Worm (Caenorhabditis elegans): ENCODE results near the gene nca-2.

The nca-2 gene

DNA sequence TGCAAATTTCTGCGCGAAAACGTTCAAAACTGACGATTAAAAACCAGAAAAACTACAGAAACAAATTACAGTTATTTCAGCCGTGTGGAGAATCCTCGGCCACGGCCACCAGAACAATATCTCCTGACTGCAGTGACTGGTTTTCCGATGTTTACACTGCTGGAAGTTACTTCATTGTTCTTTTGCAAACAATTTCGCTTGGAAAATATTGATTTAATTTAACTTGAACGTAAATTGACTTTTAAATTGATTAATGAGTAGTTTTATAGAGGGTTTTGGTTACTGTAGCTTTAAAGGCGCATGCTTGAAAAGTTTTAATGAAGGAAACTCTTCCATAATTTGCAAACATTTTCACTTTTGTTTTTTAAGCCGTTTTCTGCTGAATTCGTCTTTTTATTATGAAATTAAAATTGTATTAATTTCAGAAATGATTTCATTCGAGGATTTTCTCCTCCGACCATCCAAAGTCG, 33.6 kb downstream of the nca-2 start, which contains the start of gene smcr-8:
Gene smcr-8 (plus strand): TSS at position 420 of the 470 bp plus-strand sequence.
- peak; percentile 69 for TF ChIP-seq madf-8 (GFP tag; conservative IDR thresholded peaks at IDR 0.05)
- TF ChIP-seq F33H1.4 (GFP tag; IDR thresholded peaks at IDR 0.05) = peak; percentile 55
- TF ChIP-seq attf-3 (GFP tag; conservative IDR thresholded peaks at IDR 0.05) = peak; percentile 56; the same call in 1 of the 2 replicates
- TF ChIP-seq ztf-28 (GFP tag; IDR thresholded peaks at IDR 0.05) = 0 out of 2 replicates have a peak, but pooled peaks have one; percentile 75
- TF ChIP-seq dox-1 (GFP tag; IDR thresholded peaks at IDR 0.05) = peak; percentile 86
- peak; percentile 78 for TF ChIP-seq unc-130 (GFP tag; optimal IDR thresholded peaks at IDR 0.05)
- peak; percentile 54; the same call in 1 of the 2 replicates for TF ChIP-seq ceh-91 (GFP tag; IDR thresholded peaks at IDR 0.05)
- 0 out of 2 replicates have a peak, but pooled peaks have one; percentile 14 for TF ChIP-seq B0019.2 (GFP tag; conservative IDR thresholded peaks at IDR 0.05)
- no peak for TF ChIP-seq lin-40 (tag; optimal IDR thresholded peaks at IDR 0.05)
- TF ChIP-seq F52B5.7 (tag; optimal IDR thresholded peaks at IDR 0.05) = no peak
- peak; percentile 70 for TF ChIP-seq bed-2 (GFP tag; IDR thresholded peaks at IDR 0.05)
- peak; percentile 96 for TF ChIP-seq lsl-1 (GFP tag; optimal IDR thresholded peaks at IDR 0.05)
- 0 out of 2 replicates have a peak, but pooled peaks have one; percentile 40 for TF ChIP-seq Y79H2A.3 (GFP tag; conservative IDR thresholded peaks at IDR 0.05)
- TF ChIP-seq athp-1 (tag; optimal IDR thresholded peaks at IDR 0.05) = peak; percentile 81
- TF ChIP-seq ztf-18 (tag; optimal IDR thresholded peaks at IDR 0.05) = peak; percentile 72
- no peak for TF ChIP-seq F49E8.2 (tag; optimal IDR thresholded peaks at IDR 0.05; ENCODE audit: insufficient read depth)
- peak; percentile 61 for TF ChIP-seq snpc-3.4 (tag; optimal IDR thresholded peaks at IDR 0.05)
- no peak for TF ChIP-seq ztf-22 (GFP tag; optimal IDR thresholded peaks at IDR 0.05)
- TF ChIP-seq madf-6 (GFP tag; IDR thresholded peaks at IDR 0.05) = peak; percentile 82
- TF ChIP-seq rpc-1 (optimal IDR thresholded peaks at IDR 0.05) = no peak
- no peak for TF ChIP-seq rpc-1 (tag; optimal IDR thresholded peaks at IDR 0.05)
- TF ChIP-seq mxl-1 (tag; optimal IDR thresholded peaks at IDR 0.05) = no peak
- TF ChIP-seq ceh-27 (GFP tag; optimal IDR thresholded peaks at IDR 0.05) = peak; percentile 49
- peak; percentile 68 for TF ChIP-seq D2030.7 (GFP tag; IDR thresholded peaks at IDR 0.05)
- TF ChIP-seq ekl-4 (GFP tag; IDR thresholded peaks at IDR 0.05) = 0 out of 2 replicates have a peak, but pooled peaks have one; percentile 42
- TF ChIP-seq efl-1 (GFP tag; optimal IDR thresholded peaks at IDR 0.05) = peak; percentile 29
- peak in 1 of 2 experiments; percentile 17 for TF ChIP-seq rec-8 (tag; optimal IDR thresholded peaks at IDR 0.05)
- TF ChIP-seq sptf-2 (GFP tag; optimal IDR thresholded peaks at IDR 0.05) = peak; percentile 33
- TF ChIP-seq C06A6.2 (GFP tag; conservative IDR thresholded peaks at IDR 0.05) = no peak
- peak; percentile 32 for TF ChIP-seq nhr-80 (tag; optimal IDR thresholded peaks at IDR 0.05)
- TF ChIP-seq xnd-1 (tag; optimal IDR thresholded peaks at IDR 0.05) = peak; percentile 82
- TF ChIP-seq Y53G8AR.9 (GFP tag; conservative IDR thresholded peaks at IDR 0.05) = no peak
- no peak for TF ChIP-seq aptf-3 (GFP tag; IDR thresholded peaks at IDR 0.05)
- TF ChIP-seq ccch-3 (GFP tag; optimal IDR thresholded peaks at IDR 0.05) = peak; percentile 3
- TF ChIP-seq F39B2.1 (GFP tag; IDR thresholded peaks at IDR 0.05) = no peak
- TF ChIP-seq him-1 (tag; optimal IDR thresholded peaks at IDR 0.05) = no peak
- peak; percentile 51; the same call in 1 of the 2 replicates for TF ChIP-seq let-526 (GFP tag; IDR thresholded peaks at IDR 0.05)
- TF ChIP-seq tlf-1 (GFP tag; optimal IDR thresholded peaks at IDR 0.05) = peak; percentile 23
- TF ChIP-seq nfya-2 (GFP tag; IDR thresholded peaks at IDR 0.05) = no peak
- peak; percentile 46 for TF ChIP-seq attf-5 (GFP tag; optimal IDR thresholded peaks at IDR 0.05)
- no peak for TF ChIP-seq fkh-3 (tag; optimal IDR thresholded peaks at IDR 0.05)
- TF ChIP-seq Y53F4B.3 (GFP tag; IDR thresholded peaks at IDR 0.05) = no peak
- TF ChIP-seq ZK185.1 (tag; optimal IDR thresholded peaks at IDR 0.05; ENCODE audit: poor library complexity, severe bottlenecking) = no peak
- 0 out of 2 replicates have a peak, but pooled peaks have one; percentile 11 for TF ChIP-seq lir-1 (GFP tag; conservative IDR thresholded peaks at IDR 0.05)
